Fruit fly (Drosophila melanogaster) whole organism, pupa: ENCODE results near the gene CG42780.
A peak's percentile ranks its signal among the peaks of the same experiment; 100 is the strongest.

Experiments
- CG10348 ChIP-seq: fragments of 200-800 bp; sonication (Bioruptor generic); IDR thresholded peaks from 2 replicates; pipeline ENCODE4 v1.3.6; 2022; ENCODE audit warnings: missing biosample characterization, missing genetic modification characterization
- CG12605 ChIP-seq: fragments of 200-800 bp; sonication (Bioruptor generic); IDR thresholded peaks from 2 replicates; pipeline ENCODE4 v1.3.6; 2022; ENCODE audit warnings: missing biosample characterization, missing genetic modification characterization
- CG13204 ChIP-seq: fragments of 200-800 bp; sonication (Bioruptor generic); optimal IDR thresholded peaks from 2 replicates; lab custom pipeline; 2018; ENCODE audit warnings: missing biosample characterization, mild to moderate bottlenecking, missing genetic modification characterization, moderate library complexity
- CG14655 ChIP-seq: fragments of 200-800 bp; sonication (Bioruptor generic); optimal IDR thresholded peaks from 3 replicates; lab custom pipeline; 2017; ENCODE audit warnings: mild to moderate bottlenecking, missing biosample characterization, missing genetic modification reagents, missing genetic modification characterization
- CG15710 ChIP-seq: fragments of 200-800 bp; sonication (Bioruptor generic); optimal IDR thresholded peaks from 2 replicates; lab custom pipeline; 2018; ENCODE audit warnings: missing biosample characterization, mild to moderate bottlenecking, missing genetic modification characterization, moderate library complexity
- CG17806 ChIP-seq: fragments of 200-800 bp; sonication (Bioruptor generic); optimal IDR thresholded peaks from 2 replicates; lab custom pipeline; 2018; ENCODE audit warnings: missing biosample characterization, mild to moderate bottlenecking, missing genetic modification characterization, moderate library complexity
- CG32121 ChIP-seq: fragments of 200-800 bp; sonication (Bioruptor generic); IDR thresholded peaks from 2 replicates; pipeline ENCODE4 v1.3.6; 2022; ENCODE audit warnings: missing biosample characterization, missing genetic modification characterization
- CG34367 ChIP-seq: fragments of 200-800 bp; sonication (Bioruptor generic); optimal IDR thresholded peaks from 2 replicates; lab custom pipeline; 2018; ENCODE audit warnings: missing biosample characterization, mild to moderate bottlenecking, missing genetic modification characterization
- CG4496 ChIP-seq: fragments of 200-800 bp; sonication (Bioruptor generic); IDR thresholded peaks from 3 replicates; pipeline ENCODE4 v1.3.6; 2022; ENCODE audit warnings: missing biosample characterization, missing genetic modification characterization
- CG8159 ChIP-seq: fragments of 200-800 bp; sonication (Bioruptor generic); optimal IDR thresholded peaks from 3 replicates; lab custom pipeline; 2018; ENCODE audit warnings: missing biosample characterization, mild to moderate bottlenecking, missing genetic modification characterization, moderate library complexity
- CG8301 ChIP-seq: fragments of 200-800 bp; sonication (Bioruptor generic); optimal IDR thresholded peaks from 2 replicates; lab custom pipeline; 2018; ENCODE audit warnings: missing biosample characterization, mild to moderate bottlenecking, missing genetic modification characterization
- CG9948 ChIP-seq: fragments of 200-800 bp; sonication (Bioruptor generic); optimal IDR thresholded peaks from 2 replicates; lab custom pipeline; 2018; ENCODE audit warnings: missing biosample characterization, mild to moderate bottlenecking, missing genetic modification characterization, moderate library complexity
- D1 ChIP-seq: fragments of 200-800 bp; sonication (Bioruptor generic); optimal IDR thresholded peaks from 2 replicates; lab custom pipeline; 2018; ENCODE audit warnings: missing biosample characterization, mild to moderate bottlenecking, missing genetic modification characterization, moderate library complexity
- EcR ChIP-seq: fragments of 200-800 bp; sonication (Bioruptor generic); optimal IDR thresholded peaks from 3 replicates; lab custom pipeline; 2019; ENCODE audit warnings: missing biosample characterization, missing genetic modification characterization, mild to moderate bottlenecking, moderate library complexity, missing genetic modification reagents
- Ets98B ChIP-seq: fragments of 200-800 bp; sonication (Bioruptor generic); IDR thresholded peaks from 2 replicates; pipeline ENCODE4 v1.3.6; 2022; ENCODE audit warnings: missing biosample characterization, missing genetic modification characterization
- Pif1A ChIP-seq: fragments of 200-800 bp; sonication (Bioruptor generic); optimal IDR thresholded peaks from 3 replicates; lab custom pipeline; 2016; ENCODE audit warnings: missing biosample characterization, missing genetic modification characterization
- Pif1B ChIP-seq: fragments of 200-800 bp; sonication (Bioruptor generic); optimal IDR thresholded peaks from 3 replicates; lab custom pipeline; 2016; ENCODE audit warnings: missing biosample characterization, missing genetic modification characterization
- Snoo ChIP-seq: fragments of 200-800 bp; sonication (Bioruptor generic); optimal IDR thresholded peaks from 3 replicates; lab custom pipeline; 2017; ENCODE audit warnings: missing biosample characterization, mild to moderate bottlenecking, missing genetic modification characterization, inconsistent platforms
- fd96Ca ChIP-seq: fragments of 200-800 bp; sonication (Bioruptor generic); IDR thresholded peaks from 3 replicates; pipeline ENCODE4 v1.3.6; 2022; ENCODE audit warnings: missing biosample characterization, missing genetic modification characterization
- gl ChIP-seq: fragments of 200-800 bp; sonication (Bioruptor generic); optimal IDR thresholded peaks from 2 replicates; lab custom pipeline; 2018; ENCODE audit warnings: missing biosample characterization, mild to moderate bottlenecking, missing genetic modification characterization
- rn ChIP-seq: fragments of 200-800 bp; sonication (Bioruptor generic); IDR thresholded peaks from 2 replicates; pipeline ENCODE4 v1.3.6; 2022; ENCODE audit warnings: missing biosample characterization, missing genetic modification characterization

Gene CG42780

DNA sequence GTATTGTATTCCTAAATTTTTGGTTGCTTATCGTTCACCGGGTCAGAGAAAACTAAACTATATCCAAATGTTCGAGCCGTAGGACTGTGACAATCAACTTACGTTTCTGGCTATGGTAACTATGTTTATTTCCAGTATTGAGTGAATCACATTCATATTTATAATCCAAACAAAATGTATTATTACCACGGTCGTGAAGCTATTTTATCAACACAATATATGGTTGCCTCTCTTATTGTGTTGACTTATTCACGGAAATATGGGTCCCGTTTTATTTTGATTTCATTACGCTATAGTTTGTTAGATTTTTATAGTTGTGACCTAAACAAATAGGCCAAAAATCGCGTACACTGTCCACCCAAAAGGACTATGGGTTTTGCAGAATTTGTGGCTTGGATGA lies 15.4 kb upstream of the CG42780 start, which contains the start of gene CG15034:
CG15034 (minus strand) TSS at position 101 of the 400 bp plus-strand sequence.
- TF ChIP-seq D1 (tag; lab: Kevin White, UChicago), result no peak
- no peak for TF ChIP-seq CG8301 (tag; lab: Kevin White, UChicago)
- TF ChIP-seq CG34367 (tag; lab: Kevin White, UChicago), result no peak
- no peak for TF ChIP-seq CG9948
- no peak for TF ChIP-seq Ets98B (GFP tag; lab: Robert Waterston, UW)
- no peak for TF ChIP-seq CG32121
- no peak for TF ChIP-seq rn (GFP tag; lab: Robert Waterston, UW)
- no peak for TF ChIP-seq CG15710
- TF ChIP-seq Snoo, result no peak
- TF ChIP-seq CG12605 (GFP tag; lab: Robert Waterston, UW), result no peak
- TF ChIP-seq CG13204 (GFP tag; lab: Kevin White, UChicago), result no peak

DNA sequence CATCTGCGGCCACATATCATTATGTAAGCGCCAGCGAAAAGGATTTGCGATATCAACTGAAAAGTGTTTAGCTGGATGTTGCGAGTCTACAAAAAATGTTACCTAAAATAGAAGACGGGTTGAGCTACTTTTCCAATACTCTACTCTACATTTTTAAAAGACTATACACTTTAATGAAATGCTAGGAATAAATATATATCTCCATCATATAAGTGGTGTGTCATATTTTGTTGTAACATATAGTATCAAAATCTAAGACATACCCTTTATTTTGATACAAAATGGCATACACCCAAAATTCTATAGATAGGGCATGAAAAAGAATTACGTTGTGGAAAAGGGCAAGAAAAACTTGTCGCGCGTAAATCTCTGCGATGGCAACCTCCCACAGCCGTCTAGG lies 11.0 kb upstream of the CG42780 start:
- TF ChIP-seq rn (GFP tag; lab: Robert Waterston, UW), result no peak
- no peak for TF ChIP-seq CG12605 (GFP tag; lab: Robert Waterston, UW)
- TF ChIP-seq CG8159 (tag; lab: Kevin White, UChicago), result no peak
- TF ChIP-seq D1 (tag; lab: Kevin White, UChicago), result no peak
- TF ChIP-seq CG4496, result no peak
- TF ChIP-seq Pif1B, result no peak
- TF ChIP-seq CG8301 (tag; lab: Kevin White, UChicago), result no peak
- TF ChIP-seq CG9948, result no peak

DNA sequence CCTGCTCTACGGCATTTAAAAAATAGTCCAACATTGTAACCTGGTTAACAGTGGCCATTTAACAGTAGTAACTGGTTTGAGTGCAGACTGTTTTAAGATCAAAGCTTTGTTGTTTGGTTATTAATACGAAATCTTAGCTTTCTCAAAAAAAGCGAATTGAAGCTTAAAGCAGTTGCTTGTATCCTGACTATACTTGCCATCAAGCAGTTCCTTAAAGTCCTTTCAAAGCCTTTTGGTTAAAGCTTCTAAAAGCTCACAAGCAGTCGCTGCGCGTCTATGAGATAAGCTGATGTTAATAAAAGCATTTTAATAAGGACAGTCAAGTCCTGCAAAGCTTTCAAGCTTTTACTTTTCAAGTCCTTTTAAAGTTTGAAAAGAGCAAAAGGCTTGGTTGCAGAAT lies 8.7 kb upstream of the CG42780 start:
- no peak for TF ChIP-seq CG4496
- TF ChIP-seq CG10348 (GFP tag; lab: Robert Waterston, UW), result no peak
- no peak for TF ChIP-seq Snoo
- TF ChIP-seq CG9948, result no peak
- TF ChIP-seq D1 (tag; lab: Kevin White, UChicago), result no peak
- TF ChIP-seq fd96Ca (GFP tag; lab: Robert Waterston, UW), result no peak
- no peak for TF ChIP-seq CG15710
- no peak for TF ChIP-seq CG8159 (tag; lab: Kevin White, UChicago)
- no peak for TF ChIP-seq CG32121
- TF ChIP-seq CG14655 (GFP tag; lab: Kevin White, UChicago), result no peak
- no peak for TF ChIP-seq CG34367 (tag; lab: Kevin White, UChicago)
- no peak for TF ChIP-seq Pif1A
- TF ChIP-seq Ets98B (GFP tag; lab: Robert Waterston, UW), result no peak
- no peak for TF ChIP-seq CG12605 (GFP tag; lab: Robert Waterston, UW)
- no peak for TF ChIP-seq CG13204 (GFP tag; lab: Kevin White, UChicago)
- no peak for TF ChIP-seq CG8301 (tag; lab: Kevin White, UChicago)

DNA sequence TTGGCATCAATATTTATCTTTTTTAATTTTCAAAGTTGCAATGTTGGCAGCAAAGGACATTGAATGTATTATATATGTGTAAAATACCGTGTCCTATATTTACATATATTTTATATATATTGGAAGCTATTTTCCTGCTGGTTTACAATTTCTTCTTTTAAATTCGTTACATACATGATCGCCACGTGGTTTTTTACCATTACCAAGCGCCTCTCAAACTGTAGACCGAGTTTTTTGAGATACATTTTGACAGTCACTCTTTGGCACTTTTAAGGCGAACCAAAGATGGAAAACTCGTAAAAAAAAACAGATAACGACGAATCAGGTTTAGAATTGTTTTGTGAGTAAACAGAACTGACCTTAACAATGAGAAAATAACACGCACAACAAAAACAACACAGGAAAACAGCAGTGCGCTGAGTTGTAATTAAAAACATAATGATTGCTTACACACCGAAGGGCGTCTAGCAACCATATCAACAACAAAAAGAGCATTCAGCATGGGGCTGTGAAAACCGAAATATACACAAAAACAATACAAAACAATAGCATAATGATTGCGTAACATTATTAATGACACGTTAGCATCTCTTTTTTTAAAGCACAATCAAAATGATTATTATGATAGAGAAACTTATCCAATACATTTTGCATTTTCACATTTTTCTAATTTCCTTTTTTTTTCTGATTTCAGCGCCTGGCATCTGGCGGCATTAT lies 7.8 kb upstream of the CG42780 start:
- TF ChIP-seq Ets98B (GFP tag; lab: Robert Waterston, UW), result no peak
- TF ChIP-seq rn (GFP tag; lab: Robert Waterston, UW), result no peak
- no peak for TF ChIP-seq CG10348 (GFP tag; lab: Robert Waterston, UW)
- TF ChIP-seq CG34367 (tag; lab: Kevin White, UChicago), result no peak
- no peak for TF ChIP-seq D1 (tag; lab: Kevin White, UChicago)
- no peak for TF ChIP-seq CG8301 (tag; lab: Kevin White, UChicago)
- no peak for TF ChIP-seq CG32121
- no peak for TF ChIP-seq EcR (GFP tag; lab: Kevin White, UChicago)
- TF ChIP-seq Pif1A, result no peak
- no peak for TF ChIP-seq Snoo
- TF ChIP-seq Pif1B, result no peak
- no peak for TF ChIP-seq CG9948
- TF ChIP-seq CG12605 (GFP tag; lab: Robert Waterston, UW), result no peak

DNA sequence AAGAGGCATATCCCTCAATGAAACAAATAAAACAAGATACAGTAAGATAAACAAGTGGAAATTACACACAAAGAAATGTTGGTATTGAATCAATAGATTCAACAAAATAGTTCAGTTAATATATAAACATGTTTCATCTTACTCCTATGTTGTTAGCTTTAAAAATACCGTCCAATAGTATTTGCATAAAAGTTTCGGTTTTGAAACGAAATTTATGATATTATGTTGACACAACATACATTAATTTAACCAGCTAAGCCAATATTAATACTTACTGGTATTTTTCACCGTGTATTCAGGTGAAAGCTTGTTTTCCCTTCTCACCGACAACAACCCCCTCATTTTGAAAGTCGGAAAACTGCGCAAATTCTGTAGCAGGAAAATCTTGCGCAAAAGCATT lies 6.5 kb upstream of the CG42780 start:
- TF ChIP-seq CG12605 (GFP tag; lab: Robert Waterston, UW) (no peak), CG8159 (tag; lab: Kevin White, UChicago) (peak; percentile 6), gl (no peak), CG15710 (no peak), rn (GFP tag; lab: Robert Waterston, UW) (no peak), CG4496 (no peak), CG32121 (no peak), Ets98B (GFP tag; lab: Robert Waterston, UW) (0 out of 2 replicates have a peak, but pooled peaks have one; percentile 12), Snoo (no peak), CG14655 (GFP tag; lab: Kevin White, UChicago) (peak; percentile 41), CG13204 (GFP tag; lab: Kevin White, UChicago) (no peak), D1 (tag; lab: Kevin White, UChicago) (no peak), CG9948 (peak; percentile 0), EcR (GFP tag; lab: Kevin White, UChicago) (no peak), CG34367 (tag; lab: Kevin White, UChicago) (no peak), Pif1B (no peak), CG8301 (tag; lab: Kevin White, UChicago) (peak; percentile 50), CG10348 (GFP tag; lab: Robert Waterston, UW) (no peak), CG17806 (tag; lab: Kevin White, UChicago) (no peak), fd96Ca (GFP tag; lab: Robert Waterston, UW) (no peak), Pif1A (no peak)

DNA sequence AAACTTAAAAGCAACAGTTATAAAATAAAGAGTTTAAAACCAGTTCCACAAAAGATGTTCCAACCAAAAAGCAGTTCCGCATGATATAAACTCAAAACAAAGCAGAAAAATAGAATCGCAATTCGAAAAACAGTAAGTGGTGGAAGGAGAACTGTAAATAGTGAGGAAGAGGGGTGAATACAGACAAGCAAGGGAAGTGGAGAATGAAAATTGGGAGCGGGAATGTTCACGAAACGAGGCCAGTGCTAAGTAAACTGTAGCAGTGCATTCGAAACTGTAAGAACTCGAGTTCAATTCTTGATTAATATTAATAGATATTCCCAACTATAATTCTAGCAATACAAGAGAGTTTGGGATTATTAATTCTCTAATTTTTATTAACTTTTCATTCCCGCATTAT lies 6.0 kb upstream of the CG42780 start:
- TF ChIP-seq CG12605 (GFP tag; lab: Robert Waterston, UW) (no peak), CG15710 (no peak), CG4496 (no peak), CG8301 (tag; lab: Kevin White, UChicago) (no peak), CG9948 (no peak), Pif1A (no peak), Pif1B (no peak), Ets98B (GFP tag; lab: Robert Waterston, UW) (no peak), CG34367 (tag; lab: Kevin White, UChicago) (no peak), CG14655 (GFP tag; lab: Kevin White, UChicago) (no peak), CG32121 (no peak), CG8159 (tag; lab: Kevin White, UChicago) (no peak), Snoo (no peak), fd96Ca (GFP tag; lab: Robert Waterston, UW) (no peak), D1 (tag; lab: Kevin White, UChicago) (no peak), CG13204 (GFP tag; lab: Kevin White, UChicago) (no peak), rn (GFP tag; lab: Robert Waterston, UW) (no peak), EcR (GFP tag; lab: Kevin White, UChicago) (no peak), CG10348 (GFP tag; lab: Robert Waterston, UW) (no peak)
